Fruit fly (Drosophila melanogaster) whole organism, embryonic: Measurements from ENCODE around the gene CenB1A.
A peak's percentile ranks its signal among the peaks of the same experiment; 100 is the strongest.

Experiments used
- BEAF-32 ChIP-seq: fragments of 200-800 bp; sonication (Bioruptor generic); optimal IDR thresholded peaks from 3 replicates; lab custom pipeline; 2017; ENCODE audit warnings: missing biosample characterization, missing genetic modification characterization, mild to moderate bottlenecking, moderate library complexity, missing genetic modification reagents
- CG10321 ChIP-seq: fragments of 200-800 bp; sonication (Bioruptor generic); IDR thresholded peaks from 2 replicates; pipeline ENCODE4 v1.3.6; 2022; ENCODE audit warnings: missing biosample characterization, missing genetic modification characterization
- CG11247 ChIP-seq: fragments of 200-800 bp; sonication (Bioruptor generic); IDR thresholded peaks from 2 replicates; pipeline ENCODE4 v1.3.6; 2022; ENCODE audit warnings: missing biosample characterization, missing genetic modification characterization
- CG12236 ChIP-seq: fragments of 200-800 bp; sonication (Bioruptor generic); optimal IDR thresholded peaks from 2 replicates; lab custom pipeline; 2016; ENCODE audit warnings: missing biosample characterization, missing genetic modification characterization
- CG16863 ChIP-seq: fragments of 200-800 bp; sonication (Bioruptor generic); optimal IDR thresholded peaks from 3 replicates; lab custom pipeline; 2016; ENCODE audit warnings: missing biosample characterization, missing genetic modification characterization
- CG31365 ChIP-seq: fragments of 200-800 bp; sonication (Bioruptor generic); optimal IDR thresholded peaks from 2 replicates; lab custom pipeline; 2018; ENCODE audit warnings: missing biosample characterization, mild to moderate bottlenecking, missing genetic modification characterization
- CG32532 ChIP-seq: fragments of 200-800 bp; sonication (Bioruptor generic); IDR thresholded peaks from 2 replicates; pipeline ENCODE4 v1.3.6; 2022; ENCODE audit warnings: missing biosample characterization, missing genetic modification characterization
- CG3726 ChIP-seq: fragments of 200-800 bp; sonication (Bioruptor generic); IDR thresholded peaks from 3 replicates; pipeline ENCODE4, ENCODE4 v1.3.6; 2022; ENCODE audit warnings: missing biosample characterization, missing genetic modification characterization
- CG6683 ChIP-seq: fragments of 200-800 bp; sonication (Bioruptor generic); optimal IDR thresholded peaks from 2 replicates; lab custom pipeline; 2017; ENCODE audit warnings: missing biosample characterization, mild to moderate bottlenecking, missing genetic modification characterization, missing genetic modification reagents
- CG6689 ChIP-seq: fragments of 200-800 bp; sonication (Bioruptor generic); IDR thresholded peaks from 2 replicates; pipeline ENCODE4 v1.3.6; 2022; ENCODE audit warnings: missing biosample characterization, missing genetic modification characterization
- CG6791 ChIP-seq: fragments of 200-800 bp; sonication (Bioruptor generic); IDR thresholded peaks from 3 replicates; pipeline ENCODE4 v1.3.6; 2022; ENCODE audit warnings: missing biosample characterization, missing genetic modification characterization; ENCODE audit not compliant: partially characterized antibody
- CG8924 ChIP-seq: fragments of 200-800 bp; optimal IDR thresholded peaks from 3 replicates; lab custom pipeline; 2019; ENCODE audit warnings: missing biosample characterization, mild to moderate bottlenecking, missing genetic modification characterization, moderate library complexity
- Dad ChIP-seq: fragments of 200-800 bp; sonication (Bioruptor generic); optimal IDR thresholded peaks from 3 replicates; lab custom pipeline; 2016; ENCODE audit warnings: missing biosample characterization, missing genetic modification characterization
- Dll ChIP-seq: fragments of 200-800 bp; sonication (Bioruptor generic); IDR thresholded peaks from 4 replicates; pipeline ENCODE4 v1.3.6; 2022; ENCODE audit warnings: missing biosample characterization, missing genetic modification characterization; ENCODE audit not compliant: partially characterized antibody
- Dp ChIP-seq: fragments of 200-800 bp; sonication (Bioruptor generic); optimal IDR thresholded peaks from 2 replicates; lab custom pipeline; 2018; ENCODE audit warnings: missing biosample characterization, mild to moderate bottlenecking, missing genetic modification characterization, moderate library complexity
- Drgx ChIP-seq: fragments of 200-800 bp; sonication (Bioruptor generic); IDR thresholded peaks from 2 replicates; pipeline ENCODE4 v1.3.6; 2022; ENCODE audit warnings: missing biosample characterization, missing genetic modification characterization
- Hmx ChIP-seq: fragments of 200-800 bp; sonication (Bioruptor generic); optimal IDR thresholded peaks from 2 replicates; lab custom pipeline; 2016; ENCODE audit warnings: missing biosample characterization, missing genetic modification characterization
- MESR4 ChIP-seq: fragments of 200-800 bp; sonication (Bioruptor generic); optimal IDR thresholded peaks from 2 replicates; lab custom pipeline; 2018; ENCODE audit warnings: missing biosample characterization, mild to moderate bottlenecking, missing genetic modification characterization, moderate library complexity
- Med ChIP-seq: fragments of 200-800 bp; sonication (Bioruptor generic); peaks from one replicate; lab custom pipeline; 2016; ENCODE audit warnings: missing biosample characterization, missing genetic modification characterization, mild to moderate bottlenecking, inconsistent platforms, moderate library complexity
- Mes4 ChIP-seq: fragments of 200-800 bp; sonication (Bioruptor generic); optimal IDR thresholded peaks from 2 replicates; lab custom pipeline; 2016; ENCODE audit warnings: missing biosample characterization, missing genetic modification characterization
- NFAT ChIP-seq: fragments of 200-800 bp; sonication (Bioruptor generic); IDR thresholded peaks from 2 replicates; pipeline ENCODE4 v1.3.6; 2022; ENCODE audit warnings: missing biosample characterization, missing genetic modification characterization
- Nf-YB ChIP-seq: fragments of 200-800 bp; sonication (Bioruptor generic); optimal IDR thresholded peaks from 3 replicates; lab custom pipeline; 2019; ENCODE audit warnings: missing biosample characterization, mild to moderate bottlenecking, missing genetic modification characterization, moderate library complexity
- Nf-YC ChIP-seq: fragments of 200-800 bp; optimal IDR thresholded peaks from 3 replicates; lab custom pipeline; 2019; ENCODE audit warnings: missing biosample characterization, mild to moderate bottlenecking, missing genetic modification characterization, moderate library complexity
- Rx ChIP-seq: fragments of 200-800 bp; sonication (Bioruptor generic); IDR thresholded peaks from 2 replicates; pipeline ENCODE4 v1.3.6; 2022; ENCODE audit warnings: missing biosample characterization, missing genetic modification characterization
- Sry-δ ChIP-seq: fragments of 200-800 bp; sonication (Bioruptor generic); optimal IDR thresholded peaks from 2 replicates; lab custom pipeline; 2016; ENCODE audit warnings: missing biosample characterization, missing genetic modification characterization
- TFAM ChIP-seq: fragments of 200-800 bp; sonication (Bioruptor generic); optimal IDR thresholded peaks from 2 replicates; lab custom pipeline; 2017; ENCODE audit warnings: missing biosample characterization, missing genetic modification characterization, inconsistent platforms
- YL-1 ChIP-seq: fragments of 200-800 bp; sonication (Bioruptor generic); optimal IDR thresholded peaks from 3 replicates; lab custom pipeline; 2017; ENCODE audit warnings: missing biosample characterization, mild to moderate bottlenecking, missing genetic modification characterization
- ac ChIP-seq: fragments of 200-800 bp; sonication (Bioruptor generic); optimal IDR thresholded peaks from 3 replicates; lab custom pipeline; 2017; ENCODE audit warnings: missing biosample characterization, mild to moderate bottlenecking, missing genetic modification characterization
- amos ChIP-seq: fragments of 200-800 bp; sonication (Bioruptor generic); IDR thresholded peaks from 2 replicates; pipeline ENCODE4 v1.3.6; 2022; ENCODE audit warnings: missing biosample characterization, missing genetic modification characterization; ENCODE audit not compliant: partially characterized antibody
- cato ChIP-seq: fragments of 200-800 bp; sonication (Bioruptor generic); optimal IDR thresholded peaks from 2 replicates; lab custom pipeline; 2016; ENCODE audit warnings: missing biosample characterization, missing genetic modification characterization, borderline replicate concordance
- caup ChIP-seq: fragments of 200-800 bp; sonication (Bioruptor generic); optimal IDR thresholded peaks from 3 replicates; lab custom pipeline; 2017; ENCODE audit warnings: missing biosample characterization, mild to moderate bottlenecking, missing genetic modification characterization, moderate library complexity; ENCODE audit not compliant: severe bottlenecking
- danr ChIP-seq: fragments of 200-800 bp; sonication (Bioruptor generic); IDR thresholded peaks from 2 replicates; pipeline ENCODE4 v1.3.6; 2022; ENCODE audit warnings: missing biosample characterization, missing genetic modification characterization
- fd3F ChIP-seq: fragments of 200-800 bp; sonication (Bioruptor generic); optimal IDR thresholded peaks from 2 replicates; lab custom pipeline; 2018; ENCODE audit warnings: missing biosample characterization, mild to moderate bottlenecking, missing genetic modification characterization, moderate library complexity
- gfzf ChIP-seq: fragments of 200-800 bp; sonication (Bioruptor generic); optimal IDR thresholded peaks from 2 replicates; lab custom pipeline; 2016; ENCODE audit warnings: missing biosample characterization, mild to moderate bottlenecking, missing genetic modification characterization, moderate library complexity
- gro ChIP-seq: fragments of 200-800 bp; sonication (Bioruptor generic); optimal IDR thresholded peaks from 2 replicates; lab custom pipeline; 2016; ENCODE audit warnings: missing biosample characterization, missing genetic modification characterization
- gt ChIP-seq: fragments of 200-800 bp; sonication (Bioruptor generic); IDR thresholded peaks from 2 replicates; pipeline ENCODE4 v1.3.6; 2022; ENCODE audit warnings: missing biosample characterization, missing genetic modification characterization
- hbn ChIP-seq: fragments of 200-800 bp; sonication (Bioruptor generic); IDR thresholded peaks from 2 replicates; pipeline ENCODE4 v1.3.6; 2022; ENCODE audit warnings: missing biosample characterization, missing genetic modification characterization; ENCODE audit not compliant: partially characterized antibody
- lab ChIP-seq: fragments of 200-800 bp; sonication (Bioruptor generic); optimal IDR thresholded peaks from 3 replicates; lab custom pipeline; 2017; ENCODE audit warnings: missing biosample characterization, missing genetic modification characterization, mild to moderate bottlenecking, moderate library complexity, missing genetic modification reagents
- lov ChIP-seq, 2 experiments: fragments of 200-800 bp in 1 of 2; fragments of >200 bp in 1 of 2; sonication (Bioruptor generic) in 1 of 2; IDR thresholded peaks in 1 of 2; optimal IDR thresholded peaks in 1 of 2; 2 replicates in 1 of 2; 3 replicates in 1 of 2; pipeline versions ENCODE4 v1.3.6 to Lab custom; 2017 to 2022; ENCODE audit warnings: missing biosample characterization in 1 of 2, missing genetic modification characterization in 1 of 2
- luna ChIP-seq: fragments of 200-800 bp; sonication (Bioruptor generic); optimal IDR thresholded peaks from 2 replicates; lab custom pipeline; 2016; ENCODE audit warnings: missing biosample characterization, missing genetic modification characterization
- mld ChIP-seq: fragments of 200-800 bp; sonication (Bioruptor generic); IDR thresholded peaks from 3 replicates; pipeline ENCODE4 v1.3.6; 2022; ENCODE audit warnings: missing biosample characterization, missing genetic modification characterization; ENCODE audit not compliant: partially characterized antibody
- oc ChIP-seq: fragments of 200-800 bp; sonication (Bioruptor generic); optimal IDR thresholded peaks from 2 replicates; lab custom pipeline; 2018; ENCODE audit warnings: missing biosample characterization, mild to moderate bottlenecking, missing genetic modification characterization, moderate library complexity
- psq ChIP-seq: fragments of 200-800 bp; sonication (Bioruptor generic); optimal IDR thresholded peaks from 2 replicates; lab custom pipeline; 2017; ENCODE audit warnings: missing biosample characterization, missing genetic modification characterization
- sc ChIP-seq, 3 experiments: fragments of >200 bp in 2 of 3; fragments of 200-800 bp in 1 of 3; sonication (Bioruptor generic) in 1 of 3; optimal IDR thresholded peaks; 2 replicates in 2 of 3; 3 replicates in 1 of 3; lab custom pipeline; 2017; ENCODE audit warnings: mild to moderate bottlenecking in 1 of 3, missing biosample characterization in 1 of 3, missing genetic modification characterization in 1 of 3, missing genetic modification reagents in 1 of 3
- stwl ChIP-seq: fragments of 200-800 bp; sonication (Bioruptor generic); optimal IDR thresholded peaks from 3 replicates; lab custom pipeline; 2018; ENCODE audit warnings: missing biosample characterization, mild to moderate bottlenecking, missing genetic modification characterization, moderate library complexity
- ttk ChIP-seq: fragments of 200-800 bp; sonication (Bioruptor generic); IDR thresholded peaks from 2 replicates; pipeline ENCODE4 v2.1.2; 2022; ENCODE audit warnings: missing biosample characterization, missing genetic modification characterization
- vvl ChIP-seq: fragments of 200-800 bp; sonication (Bioruptor generic); IDR thresholded peaks from 2 replicates; pipeline ENCODE4 v1.3.6; 2022; ENCODE audit warnings: missing biosample characterization, missing genetic modification characterization
- z ChIP-seq: fragments of 200-800 bp; sonication (Bioruptor generic); IDR thresholded peaks from 3 replicates; pipeline ENCODE4 v1.3.6; 2022; ENCODE audit warnings: missing biosample characterization, missing genetic modification characterization

CenB1A gene

dm6 chr3R:23126241-23127022, 8.2 kb downstream of the CenB1A start, which contains the start of gene CG31365:
Gene CG31365 (minus strand): TSS chr3R:23126422.
- no peak for TF ChIP-seq CG3726 (GFP tag; lab: Robert Waterston, UW)
- TF ChIP-seq YL-1: peak; percentile 75
- TF ChIP-seq vvl (GFP tag; lab: Robert Waterston, UW): no peak
- TF ChIP-seq stwl (tag; lab: Kevin White, UChicago): peak; percentile 63
- TF ChIP-seq CG11247 (GFP tag; lab: Robert Waterston, UW): no peak
- no peak for TF ChIP-seq CG6689
- no peak for TF ChIP-seq Mes4
- no peak for TF ChIP-seq z
- peak; percentile 73 for TF ChIP-seq Med (GFP tag; lab: Kevin White, UChicago)
- no peak for TF ChIP-seq lov (optimal IDR thresholded peaks at IDR 0.05; lab: Kevin White, UChicago)
- no peak for TF ChIP-seq lov (GFP tag; IDR thresholded peaks at IDR 0.05; lab: Robert Waterston, UW)
- peak; percentile 36 for TF ChIP-seq BEAF-32
- peak; percentile 41 for TF ChIP-seq hbn
- TF ChIP-seq gro (GFP tag; lab: Kevin White, UChicago): no peak
- TF ChIP-seq Dp: peak; percentile 36
- TF ChIP-seq NFAT: no peak
- no peak for TF ChIP-seq danr
- no peak for TF ChIP-seq Dad (GFP tag; lab: Kevin White, UChicago)
- TF ChIP-seq CG12236 (GFP tag; lab: Kevin White, UChicago): no peak
- peak; percentile 15; the same call in 1 of the 4 replicates for TF ChIP-seq Dll (GFP tag; lab: Robert Waterston, UW)
- peak; percentile 13 for TF ChIP-seq CG8924 (tag; lab: Kevin White, UChicago)
- no peak for TF ChIP-seq fd3F (GFP tag; lab: Kevin White, UChicago)
- no peak for TF ChIP-seq Nf-YB (GFP tag; lab: Kevin White, UChicago)
- TF ChIP-seq luna (GFP tag; lab: Kevin White, UChicago): no peak
- no peak for TF ChIP-seq Hmx (GFP tag; lab: Kevin White, UChicago)
- no peak for TF ChIP-seq ac (GFP tag; lab: Kevin White, UChicago)
- TF ChIP-seq gfzf (GFP tag; lab: Kevin White, UChicago): peak; percentile 72
- no peak for TF ChIP-seq amos (GFP tag; lab: Robert Waterston, UW)
- no peak for TF ChIP-seq mld
- TF ChIP-seq CG6791 (GFP tag; lab: Robert Waterston, UW): no peak
- TF ChIP-seq Drgx: no peak
- no peak for TF ChIP-seq lab (GFP tag; lab: Kevin White, UChicago)
- no peak for TF ChIP-seq CG6683 (GFP tag; lab: Kevin White, UChicago)
- no peak for TF ChIP-seq cato (GFP tag; lab: Kevin White, UChicago)
- TF ChIP-seq psq (GFP tag; lab: Kevin White, UChicago): no peak
- TF ChIP-seq CG16863 (GFP tag; lab: Kevin White, UChicago): no peak
- no peak for TF ChIP-seq sc (optimal IDR thresholded peaks at IDR 0.05; lab: Kevin White, UChicago)
- TF ChIP-seq sc (GFP tag; optimal IDR thresholded peaks at IDR 0.05; lab: Kevin White, UChicago): no peak
- TF ChIP-seq MESR4: peak; percentile 90
- TF ChIP-seq caup (GFP tag; lab: Kevin White, UChicago): no peak
- no peak for TF ChIP-seq ttk
- no peak for TF ChIP-seq CG31365 (tag; lab: Kevin White, UChicago)
- no peak for TF ChIP-seq CG32532 (GFP tag; lab: Robert Waterston, UW)
- no peak for TF ChIP-seq Nf-YC (tag; lab: Kevin White, UChicago)
- no peak for TF ChIP-seq gt
- TF ChIP-seq oc (tag; lab: Kevin White, UChicago): no peak
- no peak for TF ChIP-seq TFAM (GFP tag; lab: Kevin White, UChicago)
- TF ChIP-seq CG10321 (GFP tag; lab: Robert Waterston, UW): peak; percentile 11; the same call in 1 of the 2 replicates
- no peak for TF ChIP-seq Rx (GFP tag; lab: Robert Waterston, UW)
- TF ChIP-seq Sry-δ (GFP tag; lab: Kevin White, UChicago): no peak
